Fruit fly (Drosophila melanogaster) whole organism, wandering third instar larva: Measurements from ENCODE around the gene CG18598.

Source experiments
- CG32264 ChIP-seq: fragments of 200-800 bp; sonication (Bioruptor generic); optimal IDR thresholded peaks from 2 replicates; lab custom pipeline; 2016; ENCODE audit warnings: missing biosample characterization, missing genetic modification characterization
- CG9705 ChIP-seq: fragments of 200-800 bp; sonication (Bioruptor generic); optimal IDR thresholded peaks from 2 replicates; lab custom pipeline; 2018; ENCODE audit warnings: missing biosample characterization, mild to moderate bottlenecking, missing genetic modification characterization
- CrebA ChIP-seq: fragments of 200-800 bp; sonication (Bioruptor generic); optimal IDR thresholded peaks from 2 replicates; lab custom pipeline; 2016; ENCODE audit warnings: missing biosample characterization, mild to moderate bottlenecking, missing genetic modification characterization, borderline replicate concordance
- Dfd ChIP-seq: fragments of >200 bp; optimal IDR thresholded peaks from 2 replicates; lab custom pipeline; 2017; ENCODE audit warnings: missing biosample characterization, missing genetic modification characterization
- Dif ChIP-seq: fragments of 200-275, 200-300 bp; sonication (Bioruptor generic); optimal IDR thresholded peaks from 2 replicates; lab custom pipeline; 2018; ENCODE audit warnings: missing biosample characterization, missing genetic modification characterization; ENCODE audit not compliant: partially characterized antibody
- GATAd ChIP-seq: sonication (Bioruptor generic); optimal IDR thresholded peaks from 2 replicates; lab custom pipeline; 2016; ENCODE audit warnings: missing biosample characterization, missing genetic modification characterization
- HLH106 ChIP-seq: fragments of 200-800 bp; optimal IDR thresholded peaks from 3 replicates; lab custom pipeline; 2019; ENCODE audit warnings: missing biosample characterization, mild to moderate bottlenecking, missing genetic modification characterization, moderate library complexity
- Hr78 ChIP-seq: fragments of >200 bp; optimal IDR thresholded peaks from 2 replicates; lab custom pipeline; 2017; ENCODE audit warnings: missing biosample characterization, missing genetic modification characterization
- Hr83 ChIP-seq: fragments of 200-300 bp; sonication (Bioruptor generic); optimal IDR thresholded peaks from 2 replicates; lab custom pipeline; 2016; ENCODE audit warnings: missing biosample characterization, mild to moderate bottlenecking, missing genetic modification characterization, moderate library complexity; ENCODE audit not compliant: poor library complexity, severe bottlenecking
- Jra ChIP-seq: sonication (Bioruptor generic); optimal IDR thresholded peaks from 2 replicates; lab custom pipeline; 2016; ENCODE audit warnings: missing biosample characterization, missing genetic modification characterization
- Mio ChIP-seq: sonication (Bioruptor generic); optimal IDR thresholded peaks from 2 replicates; lab custom pipeline; 2016; ENCODE audit warnings: missing biosample characterization, missing genetic modification characterization
- Myc ChIP-seq: fragments of >200 bp; optimal IDR thresholded peaks from 2 replicates; lab custom pipeline; 2017
- N ChIP-seq: fragments of >200 bp; optimal IDR thresholded peaks from 2 replicates; lab custom pipeline; 2018; ENCODE audit warnings: missing biosample characterization, missing external identifiers, missing genetic modification characterization
- Rel ChIP-seq, 2 experiments: fragments of 200-800 bp; sonication (Bioruptor generic) in 1 of 2; optimal IDR thresholded peaks; 2 replicates in 1 of 2; 3 replicates in 1 of 2; lab custom pipeline; 2016 to 2019; ENCODE audit warnings: mild to moderate bottlenecking in 2 of 2, missing biosample characterization in 2 of 2, missing genetic modification characterization in 2 of 2, moderate library complexity in 1 of 2
- br ChIP-seq: fragments of 200-800 bp; sonication (Bioruptor generic); optimal IDR thresholded peaks from 2 replicates; lab custom pipeline; 2016; ENCODE audit warnings: missing biosample characterization, missing genetic modification characterization
- dl ChIP-seq, 2 experiments: fragments of 175-275, 200-275 bp in 1 of 2; fragments of 200-275 bp in 1 of 2; sonication (Bioruptor generic); optimal IDR thresholded peaks; lab custom pipeline; 2018; ENCODE audit warnings: mild to moderate bottlenecking in 2 of 2, missing biosample characterization in 2 of 2, missing genetic modification characterization in 2 of 2, moderate library complexity in 2 of 2; ENCODE audit not compliant: partially characterized antibody in 2 of 2, insufficient read depth in 1 of 2
- dmrt93B ChIP-seq: fragments of 200-800 bp; sonication (Bioruptor generic); optimal IDR thresholded peaks from 2 replicates; lab custom pipeline; 2018; ENCODE audit warnings: missing biosample characterization, mild to moderate bottlenecking, missing genetic modification characterization
- dsf ChIP-seq: sonication (Bioruptor generic); optimal IDR thresholded peaks from 2 replicates; lab custom pipeline; 2016; ENCODE audit warnings: missing biosample characterization, missing genetic modification characterization, borderline replicate concordance
- fru ChIP-seq: fragments of 200-800 bp; sonication (Bioruptor generic); optimal IDR thresholded peaks from 3 replicates; lab custom pipeline; 2016; ENCODE audit warnings: missing biosample characterization, mild to moderate bottlenecking, missing genetic modification characterization
- jim ChIP-seq: fragments of 175-275, 200-325 bp; sonication (Bioruptor generic); optimal IDR thresholded peaks from 2 replicates; lab custom pipeline; 2016; ENCODE audit warnings: missing biosample characterization, mild to moderate bottlenecking, missing genetic modification characterization
- lola ChIP-seq: fragments of >200 bp; optimal IDR thresholded peaks from 2 replicates; lab custom pipeline; 2017; ENCODE audit warnings: missing biosample characterization, missing genetic modification characterization
- pan ChIP-seq: fragments of >200 bp; optimal IDR thresholded peaks from 2 replicates; lab custom pipeline; 2017
- psq ChIP-seq: fragments of 200-800 bp; sonication (Bioruptor generic); optimal IDR thresholded peaks from 3 replicates; lab custom pipeline; 2017; ENCODE audit warnings: missing biosample characterization, mild to moderate bottlenecking, missing genetic modification characterization, moderate library complexity
- rgr ChIP-seq: fragments of 200-800 bp; sonication (Bioruptor generic); optimal IDR thresholded peaks from 3 replicates; lab custom pipeline; 2016; ENCODE audit warnings: missing biosample characterization, mild to moderate bottlenecking, missing genetic modification characterization
- sage ChIP-seq: fragments of 200-800 bp; sonication (Bioruptor generic); optimal IDR thresholded peaks from 2 replicates; lab custom pipeline; 2016; ENCODE audit warnings: missing biosample characterization, mild to moderate bottlenecking, missing genetic modification characterization
- tai ChIP-seq: sonication (Bioruptor generic); optimal IDR thresholded peaks from 2 replicates; lab custom pipeline; 2016; ENCODE audit warnings: missing biosample characterization, missing genetic modification characterization
- woc ChIP-seq: sonication (Bioruptor generic); optimal IDR thresholded peaks from 2 replicates; lab custom pipeline; 2016; ENCODE audit warnings: missing biosample characterization, mild to moderate bottlenecking, missing genetic modification characterization

The CG18598 gene

DNA sequence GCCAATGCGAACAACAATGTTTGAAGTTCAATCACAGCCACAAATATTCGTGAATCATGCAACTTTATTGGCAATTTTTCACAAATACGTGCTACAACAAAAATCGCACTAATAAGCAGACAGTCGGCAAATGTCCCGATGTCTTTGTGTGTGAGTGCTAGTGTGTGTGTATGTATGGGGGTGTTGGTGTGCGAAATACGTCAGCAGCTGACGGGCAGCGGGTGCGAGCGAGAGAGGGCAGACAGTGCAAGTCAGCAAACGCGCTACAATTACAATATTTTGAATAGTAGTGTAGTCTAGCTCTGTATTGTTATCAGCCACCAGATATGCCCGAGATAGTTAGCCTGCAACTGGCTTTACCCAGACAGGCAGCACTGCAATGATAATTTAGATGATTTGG, 4.9 kb upstream of the CG18598 start:
- TF ChIP-seq Rel (GFP tag; optimal IDR thresholded peaks at IDR 0.05; lab: Kevin White, UChicago) (no peak), Rel (tag; optimal IDR thresholded peaks at IDR 0.05; lab: Kevin White, UChicago) (peak; percentile 14), Dif (GFP tag; lab: Kevin White, UChicago) (no peak)

DNA sequence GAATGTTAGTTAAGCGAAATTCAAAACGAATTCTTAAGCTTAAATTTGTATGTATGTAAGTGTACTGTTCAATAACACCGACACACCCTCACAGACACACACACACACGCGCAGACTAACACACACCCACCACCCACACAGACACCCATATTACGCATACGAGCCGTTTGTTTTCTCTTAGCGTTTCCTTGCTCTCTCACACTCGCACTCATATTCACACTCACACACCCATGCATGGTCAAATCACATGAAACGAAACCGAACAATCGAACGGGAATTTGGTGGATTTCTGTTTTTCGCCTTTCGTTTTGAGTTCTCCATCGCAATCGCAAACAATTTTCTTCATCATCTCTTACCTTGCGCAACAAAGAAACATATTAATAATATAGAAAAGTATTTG, 1.6 kb upstream of the CG18598 start:
- TF ChIP-seq tai (GFP tag; lab: Kevin White, UChicago) (no peak), Dfd (GFP tag; lab: Kevin White, UChicago) (no peak), Rel (GFP tag; optimal IDR thresholded peaks at IDR 0.05; lab: Kevin White, UChicago) (no peak), Rel (tag; optimal IDR thresholded peaks at IDR 0.05; lab: Kevin White, UChicago) (peak; percentile 10), dl (GFP tag; optimal IDR thresholded peaks at IDR 0.05; lab: Kevin White, UChicago; ENCODE audit: insufficient read depth in 1 of 2, partially characterized antibody in 2 of 2) (peak in 1 of 2 experiments; percentile 41), N (GFP tag; lab: Kevin White, UChicago) (peak; percentile 69), psq (GFP tag; lab: Kevin White, UChicago) (peak; percentile 22), rgr (GFP tag; lab: Kevin White, UChicago) (no peak), Dif (GFP tag; lab: Kevin White, UChicago) (peak; percentile 69), Hr83 (GFP tag; lab: Kevin White, UChicago) (peak; percentile 16)

DNA sequence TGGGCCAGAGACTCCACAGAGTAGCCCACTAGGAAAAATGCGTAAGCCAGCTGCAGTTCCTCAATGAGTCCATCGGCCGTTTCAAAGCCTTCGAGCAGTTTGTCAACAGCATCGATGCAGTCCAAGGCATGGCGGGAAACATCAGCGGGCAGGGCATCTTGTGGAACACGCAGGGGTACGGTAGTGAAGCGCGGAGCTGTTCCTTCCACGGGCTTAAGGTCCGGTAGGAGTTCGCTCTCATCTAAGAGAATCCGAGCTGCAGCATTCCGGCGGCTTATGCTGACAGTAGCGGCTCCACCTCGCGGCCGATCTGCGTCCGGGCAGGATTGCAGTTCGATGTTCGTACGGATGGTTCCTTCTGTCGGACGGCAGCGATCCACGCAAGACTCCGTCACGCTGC, 961 bp downstream of the CG18598 start:
- TF ChIP-seq CrebA (GFP tag; lab: Kevin White, UChicago) (no peak), lola (GFP tag; lab: Kevin White, UChicago) (no peak), fru (no peak), Mio (GFP tag; lab: Kevin White, UChicago) (no peak), GATAd (GFP tag; lab: Kevin White, UChicago) (no peak), br (GFP tag; lab: Kevin White, UChicago) (no peak), Rel (GFP tag; optimal IDR thresholded peaks at IDR 0.05; lab: Kevin White, UChicago) (no peak), Rel (tag; optimal IDR thresholded peaks at IDR 0.05; lab: Kevin White, UChicago) (no peak), sage (GFP tag; lab: Kevin White, UChicago) (no peak), Hr78 (GFP tag; lab: Kevin White, UChicago) (no peak), pan (lab: Kevin White, UChicago) (no peak), CG9705 (GFP tag; lab: Kevin White, UChicago) (no peak), dmrt93B (GFP tag; lab: Kevin White, UChicago) (no peak)

DNA sequence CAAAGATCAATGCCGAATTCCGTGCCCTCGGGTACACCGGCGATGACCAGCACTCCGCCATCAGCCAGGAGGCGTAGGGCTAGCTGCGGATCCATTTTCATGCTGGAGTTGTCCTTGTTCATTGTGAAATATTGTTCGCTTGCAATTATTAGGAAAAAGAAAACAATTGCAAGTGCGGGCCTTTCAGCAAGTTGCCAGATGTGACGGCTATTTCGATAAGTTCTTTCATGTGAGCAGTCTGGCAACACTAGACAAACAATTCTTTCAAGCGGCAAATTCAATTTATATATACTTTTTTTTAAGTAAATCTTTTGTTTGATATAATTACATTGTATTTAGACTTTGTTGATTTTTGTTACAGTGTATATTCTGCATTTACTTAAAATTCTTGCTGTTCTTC, 1.7 kb downstream of the CG18598 start, which contains the start of gene CG12320:
Gene CG12320, minus strand, starts transcription at position 157 of the 400 bp plus-strand sequence.
- no peak for TF ChIP-seq CG32264 (GFP tag; lab: Kevin White, UChicago)
- no peak for TF ChIP-seq dsf (GFP tag; lab: Kevin White, UChicago)
- TF ChIP-seq HLH106 = no peak
- no peak for TF ChIP-seq Jra (GFP tag; lab: Kevin White, UChicago)
- TF ChIP-seq pan (lab: Kevin White, UChicago) = no peak
- TF ChIP-seq Hr83 (GFP tag; lab: Kevin White, UChicago) = no peak
- no peak for TF ChIP-seq br (GFP tag; lab: Kevin White, UChicago)
- no peak for TF ChIP-seq CrebA (GFP tag; lab: Kevin White, UChicago)
- TF ChIP-seq N (GFP tag; lab: Kevin White, UChicago) = no peak
- no peak for TF ChIP-seq jim (GFP tag; lab: Kevin White, UChicago)
- TF ChIP-seq sage (GFP tag; lab: Kevin White, UChicago) = no peak
- no peak for TF ChIP-seq lola (GFP tag; lab: Kevin White, UChicago)
- TF ChIP-seq tai (GFP tag; lab: Kevin White, UChicago) = no peak
- TF ChIP-seq CG9705 (GFP tag; lab: Kevin White, UChicago) = no peak
- no peak for TF ChIP-seq Myc
- no peak for TF ChIP-seq GATAd (GFP tag; lab: Kevin White, UChicago)
- no peak for TF ChIP-seq rgr (GFP tag; lab: Kevin White, UChicago)
- no peak for TF ChIP-seq woc
- TF ChIP-seq Rel (GFP tag; optimal IDR thresholded peaks at IDR 0.05; lab: Kevin White, UChicago) = no peak
- TF ChIP-seq Rel (tag; optimal IDR thresholded peaks at IDR 0.05; lab: Kevin White, UChicago) = no peak
- TF ChIP-seq, all 38 proteins: peak for 0

DNA sequence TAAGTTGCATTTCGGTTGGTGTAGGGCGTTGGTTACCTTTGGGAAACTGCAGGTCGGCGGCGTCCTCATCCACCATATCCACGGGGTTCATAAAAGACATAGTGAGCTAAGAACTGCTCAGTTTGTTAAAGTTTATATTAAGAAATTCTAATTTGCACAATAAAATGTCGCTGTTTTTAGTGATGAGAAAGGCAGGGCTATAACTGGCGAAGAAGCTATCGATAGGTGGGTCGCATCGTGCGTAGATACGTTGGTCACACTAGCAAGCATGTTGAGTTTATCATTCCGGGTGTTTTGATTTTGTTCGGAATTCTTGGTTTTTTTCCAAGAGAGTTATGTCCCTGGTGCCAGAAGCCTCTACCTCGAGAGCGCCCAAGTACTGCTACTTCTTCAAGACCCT, 4.4 kb downstream of the CG18598 start, which contains the start of the genes Ada2a, Polr2D, Tgs1 and moi:
Gene Ada2a, minus strand, starts transcription at position 207 of the 400 bp plus-strand sequence.
Gene Polr2D, minus strand, starts transcription at position 207 of the 400 bp plus-strand sequence.
Gene Tgs1, plus strand, starts transcription at position 250 of the 400 bp plus-strand sequence.
Gene moi, plus strand, starts transcription at position 250 of the 400 bp plus-strand sequence.
- TF ChIP-seq Hr83 (GFP tag; lab: Kevin White, UChicago) = peak; percentile 38
- TF ChIP-seq Mio (GFP tag; lab: Kevin White, UChicago) = no peak
- TF ChIP-seq dmrt93B (GFP tag; lab: Kevin White, UChicago) = no peak
- peak; percentile 9 for TF ChIP-seq Myc
